Worm (Caenorhabditis elegans) whole organism, early embryonic: ENCODE data around the gene K02E7.1.

Source experiments
- B0310.2 ChIP-seq: sonication (generic microtip); optimal IDR thresholded peaks from 2 replicates; lab custom pipeline; 2016; ENCODE audit warnings: mild to moderate bottlenecking, missing genetic modification characterization, missing compliant biosample characterization
- F13C5.2 ChIP-seq: sonication (generic microtip); optimal IDR thresholded peaks from 2 replicates; lab custom pipeline; 2017; ENCODE audit warnings: mild to moderate bottlenecking, missing genetic modification characterization, inconsistent platforms, missing compliant biosample characterization
- aly-1 ChIP-seq: sonication (generic microtip); optimal IDR thresholded peaks from 2 replicates; lab custom pipeline; 2016; ENCODE audit warnings: missing genetic modification characterization, missing compliant biosample characterization
- ama-1 ChIP-seq: fragments of 150-350 bp; optimal IDR thresholded peaks from 2 replicates; lab custom pipeline; 2014
- ceh-13 ChIP-seq: fragments of 200-800 bp; sonication (Bioruptor generic); optimal IDR thresholded peaks from 2 replicates; lab custom pipeline; 2018; ENCODE audit warnings: mild to moderate bottlenecking, missing genetic modification characterization, missing compliant biosample characterization
- ceh-36 ChIP-seq: sonication (generic microtip); optimal IDR thresholded peaks from 2 replicates; lab custom pipeline; 2016; ENCODE audit warnings: missing genetic modification characterization, inconsistent platforms, missing compliant biosample characterization
- ets-7 ChIP-seq: sonication (generic microtip); optimal IDR thresholded peaks from 2 replicates; lab custom pipeline; 2016; ENCODE audit warnings: missing genotype, missing genetic modification characterization, missing compliant biosample characterization
- flt-1 ChIP-seq: fragments of 200-800 bp; sonication (Bioruptor generic); IDR thresholded peaks from 2 replicates; pipeline ENCODE4 v1.3.6; 2022; ENCODE audit warnings: missing genetic modification characterization, missing compliant biosample characterization
- hmbx-1 ChIP-seq: sonication (generic microtip); optimal IDR thresholded peaks from 2 replicates; lab custom pipeline; 2016; ENCODE audit warnings: mild to moderate bottlenecking, missing genetic modification characterization, missing compliant biosample characterization
- hmg-4 ChIP-seq: fragments of 200-800 bp; sonication (Bioruptor generic); optimal IDR thresholded peaks from 2 replicates; lab custom pipeline; 2018; ENCODE audit warnings: mild to moderate bottlenecking, missing genetic modification characterization, missing compliant biosample characterization
- hnd-1 ChIP-seq: sonication (generic microtip); optimal IDR thresholded peaks from 2 replicates; lab custom pipeline; 2016; ENCODE audit warnings: missing genetic modification characterization, missing compliant biosample characterization
- pes-1 ChIP-seq: fragments of 200-800 bp; sonication (Bioruptor generic); IDR thresholded peaks from 2 replicates; pipeline ENCODE4 v1.3.6; 2022; ENCODE audit warnings: missing genetic modification reagents, missing genetic modification characterization, missing compliant biosample characterization
- scrt-1 ChIP-seq: fragments of 200-800 bp; sonication (Bioruptor generic); IDR thresholded peaks from 2 replicates; pipeline ENCODE4 v1.3.6; 2022; ENCODE audit warnings: missing genetic modification characterization, missing compliant biosample characterization
- sea-1 ChIP-seq: fragments of 200-800 bp; sonication (Bioruptor generic); conservative IDR thresholded peaks from 2 replicates; pipeline ENCODE4 v1.3.6; 2022; ENCODE audit warnings: missing genetic modification characterization, missing compliant biosample characterization
- tbx-11 ChIP-seq: fragments of 200-800 bp; sonication (Bioruptor generic); IDR thresholded peaks from 2 replicates; pipeline ENCODE4 v1.3.6; 2022; ENCODE audit warnings: missing genetic modification characterization, missing compliant biosample characterization
- tbx-37 ChIP-seq: fragments of 200-800 bp; sonication (Bioruptor generic); conservative IDR thresholded peaks from 2 replicates; pipeline ENCODE4 v1.3.6; 2022; ENCODE audit warnings: missing genetic modification reagents, missing genetic modification characterization, missing compliant biosample characterization
- tra-4 ChIP-seq: sonication (generic microtip); optimal IDR thresholded peaks from 2 replicates; lab custom pipeline; 2017; ENCODE audit warnings: missing genetic modification characterization, missing compliant biosample characterization

K02E7.1 gene

ce11 chrII:1131367-1131766 lies 48.4 kb downstream of the K02E7.1 start:
- no peak for TF ChIP-seq scrt-1 (GFP tag; lab: Robert Waterston, UW)
- TF ChIP-seq tbx-11 (GFP tag; lab: Robert Waterston, UW): no peak
- no peak for TF ChIP-seq tbx-37
- TF ChIP-seq flt-1 (GFP tag; lab: Robert Waterston, UW): no peak
- TF ChIP-seq ceh-36 (tag; lab: Kevin White, UChicago): no peak
- TF ChIP-seq hmbx-1 (tag; lab: Kevin White, UChicago): no peak
- no peak for TF ChIP-seq sea-1 (GFP tag; lab: Robert Waterston, UW)

ce11 chrII:1131821-1132220 lies 48.9 kb downstream of the K02E7.1 start:
- TF ChIP-seq aly-1 (tag; lab: Kevin White, UChicago) (no peak), ets-7 (tag; lab: Kevin White, UChicago) (no peak), hmg-4 (no peak), hmbx-1 (tag; lab: Kevin White, UChicago) (no peak)

ce11 chrII:1132750-1133149 lies 49.8 kb downstream of the K02E7.1 start:
- TF ChIP-seq tbx-11 (GFP tag; lab: Robert Waterston, UW) (no peak), ceh-36 (tag; lab: Kevin White, UChicago) (no peak), pes-1 (GFP tag; lab: Robert Waterston, UW) (no peak), hmbx-1 (tag; lab: Kevin White, UChicago) (no peak), sea-1 (GFP tag; lab: Robert Waterston, UW) (no peak), B0310.2 (tag; lab: Kevin White, UChicago) (no peak)

- TF ChIP-seq B0310.2 (tag; lab: Kevin White, UChicago) (no peak), hnd-1 (tag; lab: Kevin White, UChicago) (no peak), tbx-11 (GFP tag; lab: Robert Waterston, UW) (no peak), sea-1 (GFP tag; lab: Robert Waterston, UW) (no peak), ceh-36 (tag; lab: Kevin White, UChicago) (no peak), hmg-4 (no peak), pes-1 (GFP tag; lab: Robert Waterston, UW) (no peak), F13C5.2 (tag; lab: Kevin White, UChicago) (no peak), ets-7 (tag; lab: Kevin White, UChicago) (no peak), aly-1 (tag; lab: Kevin White, UChicago) (no peak), tra-4 (tag; lab: Kevin White, UChicago) (no peak), ceh-13 (GFP tag; lab: Kevin White, UChicago) (no peak), tbx-37 (no peak), scrt-1 (GFP tag; lab: Robert Waterston, UW) (no peak), hmbx-1 (tag; lab: Kevin White, UChicago) (no peak), flt-1 (GFP tag; lab: Robert Waterston, UW) (no peak), ama-1 (lab: Kevin White, UChicago) (no peak)
Measured at ce11 chrII:1133295-1133694, 50.3 kb downstream of the K02E7.1 start.
